Fruit fly (Drosophila melanogaster): ENCODE measurements around the gene alt.

DNA sequence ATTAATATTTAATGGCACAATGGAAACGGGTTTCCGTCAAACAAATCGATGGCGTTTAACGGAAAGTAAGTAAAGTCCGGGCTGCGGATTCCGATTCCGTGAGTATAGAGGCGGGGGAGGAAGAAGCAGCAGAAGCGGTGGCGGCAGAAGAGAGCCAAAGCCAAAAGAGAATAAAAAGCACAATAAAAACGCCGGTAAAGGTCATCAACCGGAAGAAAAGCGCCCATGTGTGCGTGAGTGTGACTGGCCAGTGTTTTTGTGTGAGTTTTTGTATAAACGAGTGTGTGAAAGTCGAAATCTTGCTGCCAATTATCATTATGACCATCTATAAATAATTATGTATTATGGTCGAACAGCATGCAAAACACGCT is 2.1 kb downstream of the alt start:
- TF ChIP-seq CTCF (optimal IDR thresholded peaks at IDR 0.05), result no peak
- TF ChIP-seq CG8478 (optimal IDR thresholded peaks at IDR 0.05), result no peak
